Worm (Caenorhabditis elegans): ENCODE data around the gene C55A6.11.

DNA sequence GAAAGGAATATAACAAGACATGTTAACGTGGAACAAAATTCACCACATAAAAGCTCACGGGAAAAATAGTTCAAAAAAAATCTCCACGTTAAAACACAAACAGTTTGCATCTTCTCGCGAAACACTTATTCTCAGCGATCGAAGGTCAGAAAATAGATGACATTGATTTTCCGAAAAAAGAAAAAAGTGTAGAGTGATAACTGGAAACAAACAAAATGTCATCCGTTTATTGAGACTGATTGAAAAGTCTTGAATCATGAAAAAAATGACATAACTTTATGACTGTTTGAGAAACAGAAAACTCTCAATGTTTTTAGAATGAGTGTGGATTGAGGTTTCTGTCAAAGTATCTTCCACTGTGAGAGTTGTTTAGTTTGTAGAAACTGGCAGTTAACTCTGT is 2.5 kb upstream of the C55A6.11 start, which contains the start of gene C55A6.4:
- TF ChIP-seq ztf-11 (tag; optimal IDR thresholded peaks at IDR 0.05): no peak
- no peak for TF ChIP-seq lsy-2 (tag; optimal IDR thresholded peaks at IDR 0.05)
- no peak for TF ChIP-seq unc-39 (tag; optimal IDR thresholded peaks at IDR 0.05)
- no peak for TF ChIP-seq ceh-16 (tag; optimal IDR thresholded peaks at IDR 0.05)
- TF ChIP-seq alr-1 (tag; optimal IDR thresholded peaks at IDR 0.05): no peak
- no peak for TF ChIP-seq aly-2 (tag; optimal IDR thresholded peaks at IDR 0.05)
- no peak for TF ChIP-seq lin-39 (tag; optimal IDR thresholded peaks at IDR 0.05)
- TF ChIP-seq elt-1 (tag; optimal IDR thresholded peaks at IDR 0.05): no peak
